Fruit fly (Drosophila melanogaster) S2 (cell line): Measurements from ENCODE around the gene CG15208.

ENCODE experiments used
- CG8478 ChIP-seq: fragments of >200 bp; optimal IDR thresholded peaks from 2 replicates; lab custom pipeline; 2018
- CTCF ChIP-seq, 2 experiments: fragments of >200 bp; optimal IDR thresholded peaks; 2 replicates each; lab custom pipeline; 2018

dm6 chrX:10912585-10912984 is 12.8 kb downstream of the CG15208 start:
- TF ChIP-seq CTCF (optimal IDR thresholded peaks at IDR 0.05; lab: Kevin White, UChicago): no peak
- no peak for TF ChIP-seq CG8478
